Worm (Caenorhabditis elegans) whole organism, late embryonic: ENCODE results near the gene H40L08.7.

Experiments used
- ama-1 ChIP-seq: fragments of 150-350 bp; optimal IDR thresholded peaks from 2 replicates; lab custom pipeline; 2014
- ceh-30 ChIP-seq: fragments of 150-350 bp; optimal IDR thresholded peaks from 2 replicates; lab custom pipeline; 2014; ENCODE audit warnings: missing biosample characterization, missing genetic modification characterization
- ceh-34 ChIP-seq: sonication (generic microtip); optimal IDR thresholded peaks from 2 replicates; lab custom pipeline; 2016; ENCODE audit warnings: mild to moderate bottlenecking, missing genetic modification characterization, missing compliant biosample characterization
- ceh-6 ChIP-seq: fragments of 200-800 bp; sonication (Bioruptor generic); optimal IDR thresholded peaks from 2 replicates; lab custom pipeline; 2018; ENCODE audit warnings: mild to moderate bottlenecking, missing genetic modification characterization, missing compliant biosample characterization
- dve-1 ChIP-seq: sonication (generic microtip); optimal IDR thresholded peaks from 2 replicates; lab custom pipeline; 2017; ENCODE audit warnings: antibody characterized with exemption, mild to moderate bottlenecking, missing genetic modification characterization, missing compliant biosample characterization
- ets-4 ChIP-seq: sonication (generic microtip); optimal IDR thresholded peaks from 2 replicates; lab custom pipeline; 2016; ENCODE audit warnings: missing genetic modification characterization, missing compliant biosample characterization
- fkh-10 ChIP-seq: fragments of 150-350 bp; optimal IDR thresholded peaks from 2 replicates; lab custom pipeline; 2014; ENCODE audit warnings: missing biosample characterization, missing genetic modification reagents, missing genetic modification characterization
- pha-4 ChIP-seq: fragments of 150-350 bp; optimal IDR thresholded peaks from 2 replicates; lab custom pipeline; 2018; ENCODE audit warnings: missing biosample characterization, missing genetic modification reagents, missing genetic modification characterization
- rnt-1 ChIP-seq: sonication (generic microtip); optimal IDR thresholded peaks from 2 replicates; lab custom pipeline; 2016; ENCODE audit warnings: missing genetic modification characterization, missing compliant biosample characterization
- tbx-2 ChIP-seq: sonication (generic microtip); optimal IDR thresholded peaks from 2 replicates; lab custom pipeline; 2016; ENCODE audit warnings: missing genetic modification characterization, missing compliant biosample characterization

- TF ChIP-seq ceh-34 (no peak), fkh-10 (no peak), ama-1 (lab: Kevin White, UChicago) (no peak), ceh-6 (GFP tag; lab: Kevin White, UChicago) (no peak), ets-4 (tag; lab: Kevin White, UChicago) (no peak), ceh-30 (no peak), dve-1 (no peak), pha-4 (tag; lab: Kevin White, UChicago) (no peak), tbx-2 (tag; lab: Kevin White, UChicago) (no peak), rnt-1 (no peak)
Measured at ce11 chrX:15055914-15056313, 21.6 kb downstream of the H40L08.7 start, which contains the start of gene H03G16.7.
